Worm (Caenorhabditis elegans): Measurements from ENCODE around the gene srj-7.

ce11 chrV:3288134-3288533, 43.3 kb downstream of the srj-7 start:
- TF ChIP-seq ama-1 (optimal IDR thresholded peaks at IDR 0.05) (no peak), ama-1 (GFP tag; optimal IDR thresholded peaks at IDR 0.05) (no peak), madf-8 (GFP tag; conservative IDR thresholded peaks at IDR 0.05) (no peak), dpl-1 (GFP tag; optimal IDR thresholded peaks at IDR 0.05) (no peak), zfh-2 (GFP tag; conservative IDR thresholded peaks at IDR 0.05) (no peak), efl-1 (GFP tag; optimal IDR thresholded peaks at IDR 0.05) (no peak), snpc-4 (GFP tag; optimal IDR thresholded peaks at IDR 0.05) (no peak), snpc-4 (tag; optimal IDR thresholded peaks at IDR 0.05) (no peak), pha-4 (tag; optimal IDR thresholded peaks at IDR 0.05) (no peak), zim-3 (tag; optimal IDR thresholded peaks at IDR 0.05) (no peak), unc-62 (GFP tag; optimal IDR thresholded peaks at IDR 0.05) (no peak)

All from whole organism, young adult.